Fruit fly (Drosophila melanogaster): Measurements from ENCODE around the gene Tudor-SN.
A peak's percentile ranks its signal among the peaks of the same experiment; 100 is the strongest.

The Tudor-SN gene

DNA sequence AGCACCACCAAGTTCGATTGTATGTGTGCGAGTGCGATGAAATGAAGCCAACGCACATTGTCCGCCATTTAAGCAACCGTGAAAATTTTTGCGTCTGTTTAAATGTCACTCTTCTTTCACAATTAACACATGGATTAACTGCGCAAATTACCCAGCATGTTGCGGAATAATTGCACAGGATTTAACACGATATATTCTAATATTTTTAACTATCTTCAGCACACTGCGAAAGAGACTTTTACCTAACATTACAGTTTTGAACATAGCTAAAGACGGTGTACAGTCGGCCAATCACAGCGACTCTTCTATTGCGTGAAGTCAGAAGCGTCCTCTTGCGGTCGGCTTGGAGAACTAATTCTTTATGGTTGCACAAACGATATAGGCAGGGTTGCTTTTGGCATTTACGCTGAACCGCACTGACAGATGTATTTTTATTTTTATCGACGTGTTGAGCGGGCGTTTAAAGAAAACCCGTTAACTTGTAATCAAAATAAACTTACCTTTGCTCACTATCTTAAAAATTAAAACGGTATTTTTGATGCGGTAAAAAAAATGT is 17.5 kb downstream of the Tudor-SN start (continued):
- no peak for TF ChIP-seq dsf (GFP tag; optimal IDR thresholded peaks at IDR 0.05; ENCODE audit: borderline replicate concordance)
- TF ChIP-seq rgr (GFP tag; optimal IDR thresholded peaks at IDR 0.05) = no peak
- no peak for TF ChIP-seq CrebA (GFP tag; optimal IDR thresholded peaks at IDR 0.05; ENCODE audit: borderline replicate concordance)
- TF ChIP-seq OdsH (GFP tag; optimal IDR thresholded peaks at IDR 0.05) = peak; percentile 27
- TF ChIP-seq dmrt93B (GFP tag; optimal IDR thresholded peaks at IDR 0.05) = no peak
- no peak for TF ChIP-seq Hr78 (GFP tag; optimal IDR thresholded peaks at IDR 0.05)
- no peak for TF ChIP-seq HLH106 (tag; optimal IDR thresholded peaks at IDR 0.05)
- no peak for TF ChIP-seq Myc (optimal IDR thresholded peaks at IDR 0.05)

DNA sequence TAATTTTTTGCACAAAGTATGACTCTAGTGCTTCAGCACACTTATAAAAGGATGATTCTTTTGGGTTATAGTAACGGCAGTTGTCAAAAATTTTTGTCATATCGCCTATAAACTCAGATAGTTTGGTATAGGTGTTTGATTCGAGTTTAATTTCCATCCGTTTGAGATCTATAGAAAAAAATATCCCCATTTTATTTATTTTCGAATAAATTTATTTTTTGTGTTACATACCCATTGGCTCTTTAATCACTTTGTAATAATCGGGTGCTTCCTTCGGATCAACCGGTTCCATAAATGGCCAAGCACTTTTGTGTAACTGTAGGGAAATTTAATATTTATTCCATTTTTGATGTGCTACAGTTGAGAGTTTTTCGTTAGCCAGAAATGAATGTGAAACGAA is 29.8 kb downstream of the Tudor-SN start:
- TF ChIP-seq Sp1 (GFP tag; optimal IDR thresholded peaks at IDR 0.05) (no peak), OdsH (GFP tag; optimal IDR thresholded peaks at IDR 0.05) (no peak), sage (GFP tag; optimal IDR thresholded peaks at IDR 0.05) (no peak), sv (GFP tag; optimal IDR thresholded peaks at IDR 0.05) (no peak), CrebA (GFP tag; optimal IDR thresholded peaks at IDR 0.05; ENCODE audit: borderline replicate concordance) (no peak), Mio (GFP tag; optimal IDR thresholded peaks at IDR 0.05) (no peak), Dif (GFP tag; optimal IDR thresholded peaks at IDR 0.05; ENCODE audit: partially characterized antibody) (no peak), GATAd (GFP tag; optimal IDR thresholded peaks at IDR 0.05) (no peak), CG9705 (GFP tag; optimal IDR thresholded peaks at IDR 0.05) (no peak), tai (GFP tag; optimal IDR thresholded peaks at IDR 0.05) (no peak), jim (GFP tag; optimal IDR thresholded peaks at IDR 0.05) (no peak), rgr (GFP tag; optimal IDR thresholded peaks at IDR 0.05) (no peak), woc (GFP tag; optimal IDR thresholded peaks at IDR 0.05) (no peak), dsf (GFP tag; optimal IDR thresholded peaks at IDR 0.05; ENCODE audit: borderline replicate concordance) (no peak), pan (optimal IDR thresholded peaks at IDR 0.05) (no peak), Rel (GFP tag; optimal IDR thresholded peaks at IDR 0.05) (no peak), Rel (tag; optimal IDR thresholded peaks at IDR 0.05) (no peak), Abd-B (GFP tag; optimal IDR thresholded peaks at IDR 0.05) (no peak), N (GFP tag; optimal IDR thresholded peaks at IDR 0.05) (no peak), psq (GFP tag; optimal IDR thresholded peaks at IDR 0.05) (no peak), fru (GFP tag; optimal IDR thresholded peaks at IDR 0.05) (no peak)

DNA sequence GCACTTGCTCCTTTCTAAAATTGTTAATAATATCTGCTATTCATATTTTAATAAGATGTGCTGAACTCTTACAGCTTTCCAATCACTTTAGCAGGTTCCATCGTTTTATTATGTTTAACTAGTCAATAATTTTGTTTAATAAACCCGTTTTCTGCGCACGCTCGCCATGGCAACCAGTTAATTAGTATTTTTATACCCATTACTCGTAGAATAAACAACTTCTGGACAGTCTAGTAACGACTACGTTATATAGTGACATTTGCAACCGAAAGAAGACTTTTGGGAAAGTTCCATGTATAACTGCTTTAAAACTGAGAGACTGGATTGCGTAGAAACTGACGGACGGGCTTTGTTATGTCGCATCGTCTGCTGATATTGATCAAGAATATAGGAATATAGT is 30.9 kb downstream of the Tudor-SN start, which contains the start of gene CG34453:
Gene CG34453 (minus strand): TSS at position 101 of the 400 bp plus-strand sequence.
- TF ChIP-seq Dif (GFP tag; optimal IDR thresholded peaks at IDR 0.05; ENCODE audit: partially characterized antibody) (no peak), N (GFP tag; optimal IDR thresholded peaks at IDR 0.05) (no peak), Mio (GFP tag; optimal IDR thresholded peaks at IDR 0.05) (no peak), sage (GFP tag; optimal IDR thresholded peaks at IDR 0.05) (no peak), dsf (GFP tag; optimal IDR thresholded peaks at IDR 0.05; ENCODE audit: borderline replicate concordance) (no peak), CG9705 (GFP tag; optimal IDR thresholded peaks at IDR 0.05) (no peak), sv (GFP tag; optimal IDR thresholded peaks at IDR 0.05) (no peak), Vsx2 (GFP tag; optimal IDR thresholded peaks at IDR 0.05; ENCODE audit: partially characterized antibody) (no peak), tai (GFP tag; optimal IDR thresholded peaks at IDR 0.05) (no peak)

DNA sequence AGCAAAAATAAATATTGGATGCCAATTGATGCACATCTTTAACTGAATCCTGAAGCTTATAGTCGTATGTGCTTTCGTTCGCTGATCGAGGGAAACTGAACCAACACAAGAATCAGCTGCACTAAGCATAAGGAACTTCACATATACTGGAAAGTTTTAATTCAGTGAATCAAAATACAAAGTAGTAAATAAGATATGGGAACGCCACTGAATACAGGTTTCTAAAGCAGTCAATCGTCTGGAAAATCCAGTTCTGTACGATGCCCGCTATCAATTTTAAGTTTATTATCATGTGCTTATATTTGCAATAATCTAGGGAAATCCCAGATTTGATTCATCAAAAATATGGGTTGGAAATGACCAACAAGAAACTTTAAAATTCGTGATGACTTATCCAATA is 31.9 kb downstream of the Tudor-SN start, which contains the start of gene CG34454:
Gene CG34454 (minus strand): TSS at position 84 of the 400 bp plus-strand sequence.
- TF ChIP-seq ey (GFP tag; optimal IDR thresholded peaks at IDR 0.05) = no peak
- TF ChIP-seq dl (GFP tag; optimal IDR thresholded peaks at IDR 0.05; ENCODE audit: insufficient read depth in 1 of 2, partially characterized antibody in 2 of 2) = no peak
- no peak for TF ChIP-seq HLH106 (tag; optimal IDR thresholded peaks at IDR 0.05)
- no peak for TF ChIP-seq dsf (GFP tag; optimal IDR thresholded peaks at IDR 0.05; ENCODE audit: borderline replicate concordance)
- TF ChIP-seq h (GFP tag; optimal IDR thresholded peaks at IDR 0.05) = no peak
- TF ChIP-seq Hr78 (GFP tag; optimal IDR thresholded peaks at IDR 0.05) = no peak
- no peak for TF ChIP-seq rgr (GFP tag; optimal IDR thresholded peaks at IDR 0.05)
- no peak for TF ChIP-seq OdsH (GFP tag; optimal IDR thresholded peaks at IDR 0.05)

DNA sequence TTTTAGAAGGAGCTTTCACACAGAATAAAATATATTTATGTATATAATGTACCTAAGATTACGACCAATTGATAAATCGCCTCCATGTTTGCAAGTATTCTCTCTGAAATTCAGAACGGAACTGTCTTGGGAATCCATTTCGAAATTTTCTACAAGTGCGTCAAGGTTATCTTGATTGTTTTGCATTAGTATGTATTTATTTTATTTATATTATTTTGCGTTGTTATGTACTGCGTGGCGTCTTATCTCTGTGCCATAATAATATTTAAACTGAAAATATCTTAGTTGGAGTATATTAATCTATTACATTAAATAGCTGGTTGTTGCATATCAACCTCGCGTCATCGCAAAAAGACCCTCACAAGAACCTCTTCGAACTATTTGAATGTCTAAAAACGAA is 32.7 kb downstream of the Tudor-SN start, which contains the start of gene CG42846:
Gene CG42846 (minus strand): TSS at position 101 of the 400 bp plus-strand sequence.
- TF ChIP-seq dmrt93B (GFP tag; optimal IDR thresholded peaks at IDR 0.05) (no peak), Dif (GFP tag; optimal IDR thresholded peaks at IDR 0.05; ENCODE audit: partially characterized antibody) (no peak), dsf (GFP tag; optimal IDR thresholded peaks at IDR 0.05; ENCODE audit: borderline replicate concordance) (no peak), N (GFP tag; optimal IDR thresholded peaks at IDR 0.05) (no peak), Rel (GFP tag; optimal IDR thresholded peaks at IDR 0.05) (no peak), Rel (tag; optimal IDR thresholded peaks at IDR 0.05) (peak; percentile 67), lola (GFP tag; optimal IDR thresholded peaks at IDR 0.05) (no peak), Myc (optimal IDR thresholded peaks at IDR 0.05) (no peak), sage (GFP tag; optimal IDR thresholded peaks at IDR 0.05) (peak; percentile 0), foxo (GFP tag; optimal IDR thresholded peaks at IDR 0.05) (no peak), CrebA (GFP tag; optimal IDR thresholded peaks at IDR 0.05; ENCODE audit: borderline replicate concordance) (no peak), ey (GFP tag; optimal IDR thresholded peaks at IDR 0.05) (no peak), Vsx2 (GFP tag; optimal IDR thresholded peaks at IDR 0.05; ENCODE audit: partially characterized antibody) (no peak), psq (GFP tag; optimal IDR thresholded peaks at IDR 0.05) (no peak), sv (GFP tag; optimal IDR thresholded peaks at IDR 0.05) (no peak), Hnf4 (GFP tag; optimal IDR thresholded peaks at IDR 0.05) (no peak), Hr78 (GFP tag; optimal IDR thresholded peaks at IDR 0.05) (no peak), woc (GFP tag; optimal IDR thresholded peaks at IDR 0.05) (no peak)
